Worm (Caenorhabditis elegans) whole organism, young adult: ENCODE data around the gene tag-65.

Experiments
- C17E4.6 ChIP-seq: fragments of 200-800 bp; sonication (Bioruptor generic); IDR thresholded peaks from 2 replicates; pipeline ENCODE4 v1.3.6; 2022; ENCODE audit warnings: missing genetic modification reagents, missing genetic modification characterization, missing compliant biosample characterization
- akir-1 ChIP-seq: fragments of 200-800 bp; sonication (Bioruptor generic); optimal IDR thresholded peaks from 2 replicates; lab custom pipeline; 2018; ENCODE audit warnings: mild to moderate bottlenecking, missing genetic modification characterization, moderate library complexity, missing compliant biosample characterization
- cebp-1 ChIP-seq, 2 experiments: fragments of 200-800 bp in 1 of 2; sonication (Bioruptor generic) in 1 of 2; sonication (generic microtip) in 1 of 2; IDR thresholded peaks in 1 of 2; optimal IDR thresholded peaks in 1 of 2; 2 replicates each; pipeline versions ENCODE4 v1.3.6 to Lab custom; 2017 to 2022; ENCODE audit warnings: missing compliant biosample characterization in 2 of 2, missing genetic modification characterization in 2 of 2, mild to moderate bottlenecking in 1 of 2, missing genetic modification reagents in 1 of 2, moderate library complexity in 1 of 2
- ets-4 ChIP-seq: fragments of 200-800 bp; sonication (Bioruptor generic); optimal IDR thresholded peaks from 2 replicates; lab custom pipeline; 2018; ENCODE audit warnings: mild to moderate bottlenecking, missing genetic modification characterization, missing compliant biosample characterization
- hmg-1.2 ChIP-seq: fragments of 200-800 bp; sonication (Bioruptor generic); IDR thresholded peaks from 2 replicates; pipeline ENCODE4 v1.3.6; 2022; ENCODE audit warnings: missing genetic modification reagents, missing genetic modification characterization, missing compliant biosample characterization
- snpc-4 ChIP-seq, 5 experiments: fragments of 150-350 bp in 1 of 5; sonication (generic microtip) in 4 of 5; optimal IDR thresholded peaks; 2 replicates each; lab custom pipeline; 2014 to 2018; ENCODE audit warnings: missing genetic modification characterization in 5 of 5, missing biosample characterization in 3 of 5, antibody characterized with exemption in 2 of 5, mild to moderate bottlenecking in 2 of 5, missing compliant biosample characterization in 2 of 5, missing genotype in 2 of 5, moderate library complexity in 2 of 5, missing genetic modification reagents in 1 of 5

DNA sequence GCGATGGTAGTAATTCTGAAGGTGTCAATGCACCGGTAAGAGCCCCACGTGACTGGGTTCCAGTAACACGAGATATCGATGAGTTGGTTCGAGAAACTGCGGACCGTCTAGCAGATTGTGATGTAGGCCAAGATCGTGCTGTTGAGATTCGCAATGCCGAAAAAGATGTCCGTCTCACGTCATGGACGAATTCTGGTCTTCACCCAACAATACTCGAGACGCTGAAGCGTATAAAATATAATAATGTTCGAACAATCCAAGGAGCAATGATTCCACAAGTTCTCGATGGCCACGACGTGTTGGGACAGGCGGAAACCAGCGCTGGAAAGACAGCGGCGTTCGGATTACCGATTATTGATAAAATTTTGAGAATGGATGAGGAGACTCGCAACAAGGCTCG, 11.9 kb downstream of the tag-65 start:
- no peak for TF ChIP-seq akir-1 (GFP tag; lab: Kevin White, UChicago)
- TF ChIP-seq ets-4 (GFP tag; lab: Kevin White, UChicago), result no peak
- TF ChIP-seq cebp-1 (GFP tag; IDR thresholded peaks at IDR 0.05; lab: Robert Waterston, UW), result no peak
- TF ChIP-seq cebp-1 (tag; optimal IDR thresholded peaks at IDR 0.05; lab: Kevin White, UChicago), result no peak
- no peak for TF ChIP-seq C17E4.6 (GFP tag; lab: Robert Waterston, UW)
- TF ChIP-seq snpc-4 (GFP tag; optimal IDR thresholded peaks at IDR 0.05; lab: Kevin White, UChicago), result no peak
- no peak for TF ChIP-seq snpc-4 (tag; optimal IDR thresholded peaks at IDR 0.05; lab: Kevin White, UChicago)
- no peak for TF ChIP-seq hmg-1.2 (GFP tag; lab: Robert Waterston, UW)
